Worm (Caenorhabditis elegans): ENCODE results near the gene mec-12.
A peak's percentile ranks its signal among the peaks of the same experiment; 100 is the strongest.

mec-12 gene

ce11 chrIII:3107530-3107929 is 31.5 kb downstream of the mec-12 start (continued):
- no peak for TF ChIP-seq nhr-90 (tag; optimal IDR thresholded peaks at IDR 0.05)
- no peak for TF ChIP-seq ztf-3 (GFP tag; optimal IDR thresholded peaks at IDR 0.05)
- TF ChIP-seq ets-4 (GFP tag; optimal IDR thresholded peaks at IDR 0.05), result no peak
- no peak for TF ChIP-seq lin-54 (GFP tag; optimal IDR thresholded peaks at IDR 0.05)
- no peak for TF ChIP-seq ZK185.1 (tag; optimal IDR thresholded peaks at IDR 0.05; ENCODE audit: poor library complexity, severe bottlenecking)
- TF ChIP-seq madf-6 (GFP tag; IDR thresholded peaks at IDR 0.05), result peak; percentile 23; the same call in 1 of the 2 replicates
- no peak for TF ChIP-seq hlh-26 (GFP tag; conservative IDR thresholded peaks at IDR 0.05)
- TF ChIP-seq Y79H2A.3 (GFP tag; conservative IDR thresholded peaks at IDR 0.05), result no peak
- peak; percentile 61 for TF ChIP-seq B0261.1 (tag; optimal IDR thresholded peaks at IDR 0.05)
- TF ChIP-seq lin-40 (tag; optimal IDR thresholded peaks at IDR 0.05), result no peak
- TF ChIP-seq snpc-1.3 (tag; optimal IDR thresholded peaks at IDR 0.05; ENCODE audit: insufficient read depth), result no peak
- TF ChIP-seq attf-5 (GFP tag; optimal IDR thresholded peaks at IDR 0.05), result no peak
- TF ChIP-seq rpc-1 (optimal IDR thresholded peaks at IDR 0.05), result peak; percentile 44
- peak; percentile 66 for TF ChIP-seq rpc-1 (tag; optimal IDR thresholded peaks at IDR 0.05)
- no peak for TF ChIP-seq lag-1 (GFP tag; IDR thresholded peaks at IDR 0.05)
- TF ChIP-seq nfya-1 (tag; optimal IDR thresholded peaks at IDR 0.05; ENCODE audit: borderline replicate concordance, insufficient read depth), result no peak
- TF ChIP-seq lin-26 (GFP tag; IDR thresholded peaks at IDR 0.05), result peak; percentile 49; the same call in 1 of the 2 replicates
- TF ChIP-seq egrh-3 (GFP tag; IDR thresholded peaks at IDR 0.05), result no peak
- TF ChIP-seq xnd-1 (tag; optimal IDR thresholded peaks at IDR 0.05), result no peak
- no peak for TF ChIP-seq ztf-18 (tag; optimal IDR thresholded peaks at IDR 0.05)
- no peak for TF ChIP-seq hlh-12 (tag; optimal IDR thresholded peaks at IDR 0.05)
- TF ChIP-seq mes-4 (tag; optimal IDR thresholded peaks at IDR 0.05), result no peak
- TF ChIP-seq F49E8.2 (tag; optimal IDR thresholded peaks at IDR 0.05; ENCODE audit: insufficient read depth), result no peak
- TF ChIP-seq ztf-28 (GFP tag; IDR thresholded peaks at IDR 0.05), result no peak
- no peak for TF ChIP-seq F55B11.4 (tag; optimal IDR thresholded peaks at IDR 0.05; ENCODE audit: borderline replicate concordance, insufficient read depth)
- no peak for TF ChIP-seq madf-3 (GFP tag; IDR thresholded peaks at IDR 0.05)
- TF ChIP-seq tlf-1 (GFP tag; optimal IDR thresholded peaks at IDR 0.05), result no peak
- no peak for TF ChIP-seq nhr-27 (tag; optimal IDR thresholded peaks at IDR 0.05)
- TF ChIP-seq F33H1.4 (GFP tag; IDR thresholded peaks at IDR 0.05), result peak; percentile 38; the same call in 1 of the 2 replicates
- TF ChIP-seq ceh-79 (tag; optimal IDR thresholded peaks at IDR 0.05), result no peak
- TF ChIP-seq ceh-100 (GFP tag; IDR thresholded peaks at IDR 0.05), result no peak
- TF ChIP-seq ceh-27 (GFP tag; optimal IDR thresholded peaks at IDR 0.05), result no peak
- no peak for TF ChIP-seq somi-1 (GFP tag; optimal IDR thresholded peaks at IDR 0.05)
- TF ChIP-seq akir-1 (GFP tag; optimal IDR thresholded peaks at IDR 0.05), result no peak
- peak; percentile 44 for TF ChIP-seq him-1 (tag; optimal IDR thresholded peaks at IDR 0.05)
- TF ChIP-seq tbp1 (GFP tag; optimal IDR thresholded peaks at IDR 0.05), result peak; percentile 85
- TF ChIP-seq nhr-80 (tag; optimal IDR thresholded peaks at IDR 0.05), result no peak
- no peak for TF ChIP-seq efl-1 (GFP tag; optimal IDR thresholded peaks at IDR 0.05)
- TF ChIP-seq lsy-27 (tag; optimal IDR thresholded peaks at IDR 0.05; ENCODE audit: borderline replicate concordance, insufficient read depth), result no peak
- no peak for TF ChIP-seq bed-1 (GFP tag; IDR thresholded peaks at IDR 0.05)
- no peak for TF ChIP-seq aptf-3 (GFP tag; IDR thresholded peaks at IDR 0.05)
- TF ChIP-seq attf-6 (GFP tag; IDR thresholded peaks at IDR 0.05), result no peak
- TF ChIP-seq Y56A3A.18 (GFP tag; IDR thresholded peaks at IDR 0.05), result no peak
- TF ChIP-seq sea-2 (GFP tag; IDR thresholded peaks at IDR 0.05), result no peak
- no peak for TF ChIP-seq sptf-2 (GFP tag; optimal IDR thresholded peaks at IDR 0.05)
- TF ChIP-seq ccch-3 (GFP tag; optimal IDR thresholded peaks at IDR 0.05), result no peak
- no peak for TF ChIP-seq athp-1 (tag; optimal IDR thresholded peaks at IDR 0.05)
- no peak for TF ChIP-seq ztf-6 (GFP tag; IDR thresholded peaks at IDR 0.05)
- TF ChIP-seq F57A8.1 (GFP tag; optimal IDR thresholded peaks at IDR 0.05), result no peak

All from whole organism, young adult.